Worm (Caenorhabditis elegans) whole organism, midembryonic: ENCODE data around the gene glr-7.

Experiments
- T22C8.4 ChIP-seq: fragments of 200-800 bp; sonication (Bioruptor generic); IDR thresholded peaks from 2 replicates; pipeline ENCODE4 v1.3.6; 2022; ENCODE audit warnings: missing genetic modification characterization, missing compliant biosample characterization
- cog-1 ChIP-seq: sonication (generic microtip); optimal IDR thresholded peaks from 2 replicates; lab custom pipeline; 2016; ENCODE audit warnings: missing genetic modification characterization, missing compliant biosample characterization
- flt-1 ChIP-seq: fragments of 200-800 bp; sonication (Bioruptor generic); IDR thresholded peaks from 2 replicates; pipeline ENCODE4 v1.3.6; 2022; ENCODE audit warnings: missing genetic modification characterization, missing compliant biosample characterization
- med-1 ChIP-seq: sonication (generic microtip); optimal IDR thresholded peaks from 2 replicates; lab custom pipeline; 2017; ENCODE audit warnings: missing genetic modification characterization, mild to moderate bottlenecking, missing compliant biosample characterization, antibody characterized with exemption, missing genetic modification reagents; ENCODE audit not compliant: insufficient read depth
- ref-1 ChIP-seq: fragments of 200-800 bp; sonication (Bioruptor generic); conservative IDR thresholded peaks from 2 replicates; pipeline ENCODE4 v1.3.6; 2022; ENCODE audit warnings: missing genetic modification reagents, missing genetic modification characterization, missing compliant biosample characterization

DNA sequence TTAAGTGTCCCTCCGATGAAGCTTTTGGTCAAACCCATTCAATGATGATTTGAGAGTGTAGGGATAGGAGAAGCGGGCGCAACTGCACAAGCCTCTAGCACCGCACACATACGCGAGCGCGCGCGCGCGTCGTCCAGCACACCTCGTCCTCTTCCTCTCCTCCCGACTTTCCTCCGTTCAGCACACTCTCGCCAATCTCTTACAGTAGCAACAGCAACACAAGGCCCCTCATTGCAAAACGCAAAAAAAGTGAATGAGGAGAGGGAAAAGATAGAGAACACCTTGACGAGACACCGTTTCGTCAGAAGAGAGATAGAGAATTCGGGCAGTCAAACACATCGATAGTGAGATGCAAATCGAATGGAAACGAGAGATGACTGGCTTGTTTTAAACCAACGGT, 12.8 kb upstream of the glr-7 start:
- peak; percentile 65; the same call in 1 of the 2 replicates for TF ChIP-seq flt-1 (GFP tag; lab: Robert Waterston, UW)
- no peak for TF ChIP-seq ref-1 (GFP tag; lab: Robert Waterston, UW)
- TF ChIP-seq T22C8.4 (GFP tag; lab: Robert Waterston, UW), result no peak
- peak; percentile 88 for TF ChIP-seq cog-1 (tag; lab: Kevin White, UChicago)
- TF ChIP-seq med-1 (GFP tag; lab: Kevin White, UChicago), result no peak
